Worm (Caenorhabditis elegans) whole organism, mixed stage, embryonic: ENCODE measurements around the gene pbo-6.

Experiments
- cnd-1 ChIP-seq: fragments of 200-800 bp; sonication (Bioruptor generic); optimal IDR thresholded peaks from 2 replicates; lab custom pipeline; 2018; ENCODE audit warnings: mild to moderate bottlenecking, missing genetic modification characterization, missing compliant biosample characterization
- hlh-1 ChIP-seq: fragments of 150-350 bp; optimal IDR thresholded peaks from 2 replicates; lab custom pipeline; 2014; ENCODE audit warnings: missing biosample characterization, missing genetic modification reagents, missing genetic modification characterization
- lsy-2 ChIP-seq: fragments of 150-350 bp; optimal IDR thresholded peaks from 2 replicates; lab custom pipeline; 2014; ENCODE audit warnings: missing biosample characterization, missing genetic modification characterization

The pbo-6 gene

ce11 chrX:17481892-17482515, 53.2 kb downstream of the pbo-6 start:
- TF ChIP-seq hlh-1 (tag; lab: Kevin White, UChicago) (no peak), cnd-1 (tag; lab: Kevin White, UChicago) (no peak), lsy-2 (tag; lab: Kevin White, UChicago) (no peak)
